Worm (Caenorhabditis elegans): ENCODE measurements around the gene nhr-92.

DNA sequence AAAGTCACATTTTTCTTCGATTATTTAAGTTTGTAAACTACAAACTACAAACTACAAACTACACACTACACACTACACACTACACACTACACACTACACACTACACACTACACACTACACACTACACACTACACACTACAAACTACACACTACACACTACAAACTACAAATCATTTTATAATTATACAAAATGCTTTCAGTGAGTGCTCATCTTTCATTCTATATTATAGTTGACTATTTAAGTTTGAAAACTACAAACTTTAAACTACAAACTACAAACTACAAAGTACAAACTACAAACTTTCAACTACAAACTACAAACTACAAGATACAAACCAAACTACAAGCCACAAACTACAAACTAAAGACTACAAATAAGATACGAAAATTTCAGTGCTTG lies 4.6 kb downstream of the nhr-92 start:
- TF ChIP-seq lin-26 (GFP tag; IDR thresholded peaks at IDR 0.05) = no peak
- no peak for TF ChIP-seq nhr-90 (tag; optimal IDR thresholded peaks at IDR 0.05)
- no peak for TF ChIP-seq cebp-1 (GFP tag; IDR thresholded peaks at IDR 0.05)
- no peak for TF ChIP-seq cebp-1 (tag; optimal IDR thresholded peaks at IDR 0.05)
- TF ChIP-seq snpc-4 (GFP tag; optimal IDR thresholded peaks at IDR 0.05) = no peak
- TF ChIP-seq snpc-4 (tag; optimal IDR thresholded peaks at IDR 0.05) = no peak
- TF ChIP-seq K12H6.12 (tag; optimal IDR thresholded peaks at IDR 0.05) = no peak
- TF ChIP-seq ztf-18 (tag; optimal IDR thresholded peaks at IDR 0.05) = no peak
- no peak for TF ChIP-seq lag-1 (GFP tag; IDR thresholded peaks at IDR 0.05)
- no peak for TF ChIP-seq madf-3 (GFP tag; IDR thresholded peaks at IDR 0.05)
- no peak for TF ChIP-seq F49E8.2 (tag; optimal IDR thresholded peaks at IDR 0.05; ENCODE audit: insufficient read depth)
- TF ChIP-seq F33H1.4 (GFP tag; IDR thresholded peaks at IDR 0.05) = no peak
- TF ChIP-seq unc-62 (GFP tag; optimal IDR thresholded peaks at IDR 0.05) = no peak
- TF ChIP-seq snpc-3.4 (tag; optimal IDR thresholded peaks at IDR 0.05) = no peak

Data from whole organism, young adult.